Fruit fly (Drosophila melanogaster): ENCODE measurements around the gene Hex-A.
A peak's percentile ranks its signal among the peaks of the same experiment; 100 is the strongest.

Hex-A gene

DNA sequence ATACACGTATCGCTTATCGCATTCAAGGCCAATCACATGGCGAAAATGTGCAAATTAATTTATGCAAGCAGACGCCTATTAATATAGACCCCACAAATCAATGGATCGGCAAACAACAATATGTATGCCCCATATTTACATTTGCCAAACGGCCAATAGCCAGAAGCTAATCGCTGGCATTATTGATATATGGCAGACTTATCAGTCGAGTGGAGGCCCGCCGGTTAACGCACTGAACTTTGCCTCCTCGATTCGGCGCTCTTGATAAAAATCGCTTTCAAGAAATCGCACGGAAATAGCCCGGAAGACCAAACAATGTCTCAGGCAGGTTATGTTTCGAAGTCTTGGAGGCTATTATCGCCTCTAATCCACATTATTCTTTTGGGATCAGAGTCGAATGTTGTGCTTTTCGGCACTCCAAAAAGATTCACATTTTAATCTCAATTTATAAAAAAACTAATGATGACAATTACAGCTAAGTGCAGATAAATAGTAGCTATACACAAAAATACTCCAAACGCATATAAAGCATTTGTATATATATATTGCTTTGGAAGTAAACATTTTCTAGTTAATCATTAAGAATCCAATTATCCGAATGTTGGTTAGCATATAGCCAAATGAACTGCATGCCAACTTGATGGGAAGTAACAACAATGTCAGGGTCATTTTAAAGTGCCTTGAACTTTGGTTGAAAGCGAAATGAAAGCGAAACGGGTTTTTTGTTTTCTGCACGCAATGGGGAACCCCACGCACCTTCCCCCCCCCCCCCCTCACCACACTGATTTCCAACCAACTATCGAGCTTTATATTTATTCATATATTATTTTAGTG is 8.8 kb upstream of the Hex-A start (continued):
- peak; percentile 25 for TF ChIP-seq pfk (GFP tag; optimal IDR thresholded peaks at IDR 0.05)
- TF ChIP-seq exex (tag; optimal IDR thresholded peaks at IDR 0.05), result peak; percentile 92
- TF ChIP-seq CG12071 (GFP tag; optimal IDR thresholded peaks at IDR 0.05), result peak; percentile 5
- TF ChIP-seq CG11696 (GFP tag; IDR thresholded peaks at IDR 0.05), result peak; percentile 63; the same call in 1 of the 2 replicates
- TF ChIP-seq bigmax (GFP tag; optimal IDR thresholded peaks at IDR 0.05), result peak; percentile 39
- peak; percentile 44; the same call in 1 of the 2 replicates for TF ChIP-seq crol (GFP tag; IDR thresholded peaks at IDR 0.05)
- peak; percentile 88 for TF ChIP-seq CG34376 (GFP tag; optimal IDR thresholded peaks at IDR 0.05)
- TF ChIP-seq trem (tag; optimal IDR thresholded peaks at IDR 0.05), result no peak
- TF ChIP-seq chinmo (GFP tag; IDR thresholded peaks at IDR 0.05; ENCODE audit: partially characterized antibody), result 0 out of 4 replicates have a peak, but pooled peaks have one; percentile 27
- no peak for TF ChIP-seq Aef1 (GFP tag; IDR thresholded peaks at IDR 0.05)
- peak; percentile 5 for TF ChIP-seq gro (GFP tag; optimal IDR thresholded peaks at IDR 0.05)
- TF ChIP-seq mirr (GFP tag; optimal IDR thresholded peaks at IDR 0.05), result peak; percentile 67
- no peak for TF ChIP-seq tx (GFP tag; optimal IDR thresholded peaks at IDR 0.05)
- TF ChIP-seq grn (GFP tag; optimal IDR thresholded peaks at IDR 0.05), result peak; percentile 56
- TF ChIP-seq vvl (GFP tag; IDR thresholded peaks at IDR 0.05), result peak; percentile 36; the same call in 1 of the 2 replicates
- no peak for TF ChIP-seq cwo (GFP tag; optimal IDR thresholded peaks at IDR 0.05)
- TF ChIP-seq Hand (GFP tag; optimal IDR thresholded peaks at IDR 0.05), result no peak
- TF ChIP-seq lbe (GFP tag; optimal IDR thresholded peaks at IDR 0.05), result peak; percentile 24
- TF ChIP-seq Eip74EF (GFP tag; optimal IDR thresholded peaks at IDR 0.05), result peak in 1 of 2 experiments; percentile 47
- peak; percentile 5 for TF ChIP-seq CG7987 (GFP tag; optimal IDR thresholded peaks at IDR 0.05)
- TF ChIP-seq CG6813 (GFP tag; optimal IDR thresholded peaks at IDR 0.05), result peak; percentile 24
- TF ChIP-seq CG12104 (GFP tag; optimal IDR thresholded peaks at IDR 0.05), result no peak
- TF ChIP-seq Med (GFP tag), result peak; percentile 77
- TF ChIP-seq CG13775 (GFP tag; optimal IDR thresholded peaks at IDR 0.05), result no peak
- TF ChIP-seq CG2889 (GFP tag; IDR thresholded peaks at IDR 0.05), result no peak

dm6 chrX:9577338-9577644 is 8.2 kb upstream of the Hex-A start:
- TF ChIP-seq nom (GFP tag; optimal IDR thresholded peaks at IDR 0.05), result peak; percentile 73
- TF ChIP-seq CG11247 (GFP tag; IDR thresholded peaks at IDR 0.05), result no peak

- TF ChIP-seq CG14014 (GFP tag; IDR thresholded peaks at IDR 0.05) (peak; percentile 15; the same call in 1 of the 2 replicates), HLH54F (GFP tag; optimal IDR thresholded peaks at IDR 0.05) (no peak), CG12769 (tag; optimal IDR thresholded peaks at IDR 0.05) (peak; percentile 22), gce (GFP tag; IDR thresholded peaks at IDR 0.05) (no peak), zen (tag; optimal IDR thresholded peaks at IDR 0.05) (no peak), CG3065 (GFP tag; optimal IDR thresholded peaks at IDR 0.05) (no peak), CG16815 (GFP tag; optimal IDR thresholded peaks at IDR 0.05) (no peak), sd (tag; optimal IDR thresholded peaks at IDR 0.05) (no peak), Hr39 (optimal IDR thresholded peaks at IDR 0.05) (no peak), CG9932 (GFP tag; IDR thresholded peaks at IDR 0.05) (no peak), Chrac-16 (GFP tag; optimal IDR thresholded peaks at IDR 0.05) (no peak), CrebB (tag; optimal IDR thresholded peaks at IDR 0.05) (peak; percentile 4), CG8290 (GFP tag; optimal IDR thresholded peaks at IDR 0.05) (no peak), CG8290 (tag; optimal IDR thresholded peaks at IDR 0.05) (peak in 1 of 2 experiments; percentile 47), CG7963 (GFP tag; IDR thresholded peaks at IDR 0.05; ENCODE audit: partially characterized antibody) (no peak), Hmr (GFP tag; optimal IDR thresholded peaks at IDR 0.05) (peak; percentile 11), Lpt (GFP tag; optimal IDR thresholded peaks at IDR 0.05) (no peak), CG17328 (GFP tag; IDR thresholded peaks at IDR 0.05) (no peak), CG7928 (GFP tag; optimal IDR thresholded peaks at IDR 0.05) (no peak), Rx (GFP tag; IDR thresholded peaks at IDR 0.05) (no peak), CG11456 (GFP tag; IDR thresholded peaks at IDR 0.05) (no peak), sr (GFP tag; IDR thresholded peaks at IDR 0.05) (no peak)
Measured at dm6 chrX:9578014-9578413, 7.5 kb upstream of the Hex-A start.

Data from whole organism, embryonic.